Worm (Caenorhabditis elegans): ENCODE results near the gene R08A2.9.

R08A2.9 gene

ce11 chrV:14728754-14729153, 20.7 kb downstream of the R08A2.9 start, which contains the start of gene Y50E8A.2:
Gene Y50E8A.2, minus strand, starts transcription at chrV:14728854.
- TF ChIP-seq ama-1 (optimal IDR thresholded peaks at IDR 0.05) (no peak), B0310.2 (tag; optimal IDR thresholded peaks at IDR 0.05) (no peak), tra-4 (tag; optimal IDR thresholded peaks at IDR 0.05) (no peak), hmg-4 (GFP tag; optimal IDR thresholded peaks at IDR 0.05) (no peak)

- TF ChIP-seq pes-1 (GFP tag; IDR thresholded peaks at IDR 0.05) = no peak
- TF ChIP-seq ceh-13 (GFP tag; optimal IDR thresholded peaks at IDR 0.05) = no peak
- TF ChIP-seq scrt-1 (GFP tag; IDR thresholded peaks at IDR 0.05) = no peak
- no peak for TF ChIP-seq hmbx-1 (tag; optimal IDR thresholded peaks at IDR 0.05)
- no peak for TF ChIP-seq ceh-36 (tag; optimal IDR thresholded peaks at IDR 0.05)
- no peak for TF ChIP-seq F13C5.2 (tag; optimal IDR thresholded peaks at IDR 0.05)
- TF ChIP-seq ets-7 (tag; optimal IDR thresholded peaks at IDR 0.05) = no peak
- no peak for TF ChIP-seq hnd-1 (tag; optimal IDR thresholded peaks at IDR 0.05)
- no peak for TF ChIP-seq tbx-11 (GFP tag; IDR thresholded peaks at IDR 0.05)
- TF ChIP-seq B0310.2 (tag; optimal IDR thresholded peaks at IDR 0.05) = no peak
- no peak for TF ChIP-seq flt-1 (GFP tag; IDR thresholded peaks at IDR 0.05)
These were observed 21.3 kb downstream of the R08A2.9 start, which contains the start of gene oig-3 for ce11 chrV:14729343-14729742. Gene oig-3, plus strand, starts transcription at chrV:14729643.

- TF ChIP-seq B0310.2 (tag; optimal IDR thresholded peaks at IDR 0.05) = no peak
- no peak for TF ChIP-seq scrt-1 (GFP tag; IDR thresholded peaks at IDR 0.05)
- TF ChIP-seq ceh-36 (tag; optimal IDR thresholded peaks at IDR 0.05) = no peak
- TF ChIP-seq ceh-13 (GFP tag; optimal IDR thresholded peaks at IDR 0.05) = no peak
- TF ChIP-seq tra-4 (tag; optimal IDR thresholded peaks at IDR 0.05) = no peak
These were observed 26.2 kb downstream of the R08A2.9 start, which contains the start of gene unc-61 for ce11 chrV:14734187-14734765. Gene unc-61, minus strand, starts transcription at chrV:14734237.

- TF ChIP-seq ets-7 (tag; optimal IDR thresholded peaks at IDR 0.05) (no peak), ceh-13 (GFP tag; optimal IDR thresholded peaks at IDR 0.05) (no peak), scrt-1 (GFP tag; IDR thresholded peaks at IDR 0.05) (no peak), B0310.2 (tag; optimal IDR thresholded peaks at IDR 0.05) (no peak), sea-1 (GFP tag; conservative IDR thresholded peaks at IDR 0.05) (no peak), tra-4 (tag; optimal IDR thresholded peaks at IDR 0.05) (no peak), pes-1 (GFP tag; IDR thresholded peaks at IDR 0.05) (no peak), tbx-11 (GFP tag; IDR thresholded peaks at IDR 0.05) (no peak), hnd-1 (tag; optimal IDR thresholded peaks at IDR 0.05) (no peak), F13C5.2 (tag; optimal IDR thresholded peaks at IDR 0.05) (no peak), hmg-4 (GFP tag; optimal IDR thresholded peaks at IDR 0.05) (no peak), hmbx-1 (tag; optimal IDR thresholded peaks at IDR 0.05) (no peak), ceh-36 (tag; optimal IDR thresholded peaks at IDR 0.05) (no peak), tbx-37 (GFP tag; conservative IDR thresholded peaks at IDR 0.05) (no peak), ama-1 (optimal IDR thresholded peaks at IDR 0.05) (no peak), flt-1 (GFP tag; IDR thresholded peaks at IDR 0.05) (no peak), aly-1 (tag; optimal IDR thresholded peaks at IDR 0.05) (no peak)
These were observed 28.8 kb downstream of the R08A2.9 start, which contains the start of gene Y50E8A.5 for ce11 chrV:14736851-14737250. Gene Y50E8A.5, minus strand, starts transcription at chrV:14736951.

ce11 chrV:14741233-14741632, 33.2 kb downstream of the R08A2.9 start, which contains the start of gene Y50E8A.6:
Gene Y50E8A.6, minus strand, starts transcription at chrV:14741333.
- TF ChIP-seq tbx-37 (GFP tag; conservative IDR thresholded peaks at IDR 0.05) (no peak), F13C5.2 (tag; optimal IDR thresholded peaks at IDR 0.05) (no peak), hnd-1 (tag; optimal IDR thresholded peaks at IDR 0.05) (no peak), flt-1 (GFP tag; IDR thresholded peaks at IDR 0.05) (no peak), hmbx-1 (tag; optimal IDR thresholded peaks at IDR 0.05) (no peak), ama-1 (optimal IDR thresholded peaks at IDR 0.05) (no peak)

- TF ChIP-seq hmbx-1 (tag; optimal IDR thresholded peaks at IDR 0.05) (no peak), ceh-36 (tag; optimal IDR thresholded peaks at IDR 0.05) (no peak), tra-4 (tag; optimal IDR thresholded peaks at IDR 0.05) (no peak), flt-1 (GFP tag; IDR thresholded peaks at IDR 0.05) (no peak), pes-1 (GFP tag; IDR thresholded peaks at IDR 0.05) (no peak), hnd-1 (tag; optimal IDR thresholded peaks at IDR 0.05) (no peak), aly-1 (tag; optimal IDR thresholded peaks at IDR 0.05) (no peak), tbx-37 (GFP tag; conservative IDR thresholded peaks at IDR 0.05) (no peak), hmg-4 (GFP tag; optimal IDR thresholded peaks at IDR 0.05) (no peak), tbx-11 (GFP tag; IDR thresholded peaks at IDR 0.05) (no peak), B0310.2 (tag; optimal IDR thresholded peaks at IDR 0.05) (no peak), sea-1 (GFP tag; conservative IDR thresholded peaks at IDR 0.05) (no peak), scrt-1 (GFP tag; IDR thresholded peaks at IDR 0.05) (no peak)
These were observed 36.8 kb downstream of the R08A2.9 start for ce11 chrV:14744824-14745223.

ce11 chrV:14746975-14747374, 38.9 kb downstream of the R08A2.9 start:
- TF ChIP-seq scrt-1 (GFP tag; IDR thresholded peaks at IDR 0.05) = no peak
- no peak for TF ChIP-seq aly-1 (tag; optimal IDR thresholded peaks at IDR 0.05)
- no peak for TF ChIP-seq ceh-13 (GFP tag; optimal IDR thresholded peaks at IDR 0.05)
- TF ChIP-seq ets-7 (tag; optimal IDR thresholded peaks at IDR 0.05) = no peak
- no peak for TF ChIP-seq hnd-1 (tag; optimal IDR thresholded peaks at IDR 0.05)
- no peak for TF ChIP-seq flt-1 (GFP tag; IDR thresholded peaks at IDR 0.05)
- TF ChIP-seq tbx-37 (GFP tag; conservative IDR thresholded peaks at IDR 0.05) = no peak
- no peak for TF ChIP-seq ama-1 (optimal IDR thresholded peaks at IDR 0.05)
- TF ChIP-seq pes-1 (GFP tag; IDR thresholded peaks at IDR 0.05) = no peak
- no peak for TF ChIP-seq hmbx-1 (tag; optimal IDR thresholded peaks at IDR 0.05)
- TF ChIP-seq ceh-36 (tag; optimal IDR thresholded peaks at IDR 0.05) = no peak
- no peak for TF ChIP-seq B0310.2 (tag; optimal IDR thresholded peaks at IDR 0.05)
- TF ChIP-seq hmg-4 (GFP tag; optimal IDR thresholded peaks at IDR 0.05) = no peak
- no peak for TF ChIP-seq tbx-11 (GFP tag; IDR thresholded peaks at IDR 0.05)
- no peak for TF ChIP-seq F13C5.2 (tag; optimal IDR thresholded peaks at IDR 0.05)
- no peak for TF ChIP-seq sea-1 (GFP tag; conservative IDR thresholded peaks at IDR 0.05)
- TF ChIP-seq tra-4 (tag; optimal IDR thresholded peaks at IDR 0.05) = no peak
